Worm (Caenorhabditis elegans) whole organism, L1 larva: ENCODE results near the gene C30G4.4.

Source experiments
- C04F5.9 ChIP-seq: sonication (generic microtip); optimal IDR thresholded peaks from 2 replicates; lab custom pipeline; 2016; ENCODE audit warnings: missing genetic modification characterization, missing compliant biosample characterization
- C16A3.4 ChIP-seq: fragments of 150-350 bp; optimal IDR thresholded peaks from 2 replicates; lab custom pipeline; 2014; ENCODE audit warnings: missing biosample characterization, missing genetic modification characterization
- F16B12.6 ChIP-seq: fragments of 150-350 bp; optimal IDR thresholded peaks from 2 replicates; lab custom pipeline; 2014; ENCODE audit warnings: missing biosample characterization, missing genetic modification characterization
- Y116A8C.19 ChIP-seq: sonication (generic microtip); optimal IDR thresholded peaks from 2 replicates; lab custom pipeline; 2016; ENCODE audit warnings: missing compliant biosample characterization, missing genetic modification characterization, borderline replicate concordance
- alr-1 ChIP-seq: fragments of 200-800 bp; sonication (Bioruptor generic); optimal IDR thresholded peaks from 2 replicates; lab custom pipeline; 2018; ENCODE audit warnings: borderline replicate concordance, mild to moderate bottlenecking, missing genetic modification characterization, missing compliant biosample characterization
- blmp-1 ChIP-seq: fragments of 150-350 bp; optimal IDR thresholded peaks from 2 replicates; lab custom pipeline; 2014; ENCODE audit warnings: missing biosample characterization, missing genetic modification characterization
- ceh-8 ChIP-seq: fragments of 200-800 bp; sonication (Bioruptor generic); optimal IDR thresholded peaks from 2 replicates; lab custom pipeline; 2018; ENCODE audit warnings: mild to moderate bottlenecking, missing genetic modification characterization, moderate library complexity, missing compliant biosample characterization
- ceh-82 ChIP-seq, 3 experiments: fragments of 150-350 bp in 1 of 3; sonication (generic microtip) in 2 of 3; optimal IDR thresholded peaks; 2 replicates each; lab custom pipeline; 2014 to 2017; ENCODE audit warnings: missing biosample characterization in 3 of 3, missing genetic modification characterization in 3 of 3
- ceh-88 ChIP-seq: fragments of 200-800 bp; sonication (Bioruptor generic); IDR thresholded peaks from 2 replicates; pipeline ENCODE4 v1.3.6; 2022; ENCODE audit warnings: missing genetic modification characterization, missing compliant biosample characterization
- ces-1 ChIP-seq: fragments of 150-350 bp; optimal IDR thresholded peaks from 2 replicates; lab custom pipeline; 2014; ENCODE audit warnings: missing biosample characterization, missing genetic modification reagents, missing genetic modification characterization
- dsc-1 ChIP-seq: sonication (generic microtip); optimal IDR thresholded peaks from 2 replicates; lab custom pipeline; 2016; ENCODE audit warnings: mild to moderate bottlenecking, missing genetic modification characterization, missing compliant biosample characterization
- efl-1 ChIP-seq, 4 experiments: fragments of 150-350 bp; optimal IDR thresholded peaks in 3 of 4; peaks in 1 of 4; 1 replicate in 1 of 4; 2 replicates in 3 of 4; lab custom pipeline; 2014; ENCODE audit warnings: missing biosample characterization in 2 of 4, missing genetic modification characterization in 2 of 4, missing genetic modification reagents in 2 of 4
- efl-3 ChIP-seq: fragments of 200-800 bp; sonication (Bioruptor generic); optimal IDR thresholded peaks from 2 replicates; lab custom pipeline; 2018; ENCODE audit warnings: mild to moderate bottlenecking, missing genetic modification characterization, missing compliant biosample characterization
- egl-27 ChIP-seq, 2 experiments: fragments of 150-350 bp in 1 of 2; sonication (generic microtip); optimal IDR thresholded peaks; 3 replicates each; lab custom pipeline; 2017 to 2018; ENCODE audit warnings: missing biosample characterization in 2 of 2, missing genetic modification characterization in 2 of 2, missing genetic modification reagents in 2 of 2
- elt-2 ChIP-seq: sonication (generic microtip); optimal IDR thresholded peaks from 2 replicates; lab custom pipeline; 2016; ENCODE audit warnings: missing genetic modification characterization, mild to moderate bottlenecking, inconsistent platforms, missing compliant biosample characterization, missing genetic modification reagents
- elt-3 ChIP-seq, 6 experiments: fragments of 150-350 bp in 1 of 6; sonication (generic microtip); optimal IDR thresholded peaks; 2 replicates each; lab custom pipeline; 2017 to 2018; ENCODE audit warnings: missing biosample characterization in 6 of 6, missing genetic modification characterization in 6 of 6, inconsistent platforms in 1 of 6
- ets-5 ChIP-seq: fragments of 200-800 bp; sonication (Bioruptor generic); IDR thresholded peaks from 2 replicates; pipeline ENCODE4 v1.3.6; 2022; ENCODE audit warnings: missing genetic modification characterization, missing compliant biosample characterization
- fkh-10 ChIP-seq: sonication (generic microtip); optimal IDR thresholded peaks from 2 replicates; lab custom pipeline; 2017; ENCODE audit warnings: missing biosample characterization, missing genetic modification reagents, missing genetic modification characterization
- fkh-4 ChIP-seq: sonication (generic microtip); optimal IDR thresholded peaks from 2 replicates; lab custom pipeline; 2016; ENCODE audit warnings: missing compliant biosample characterization, missing genetic modification characterization, borderline replicate concordance
- fkh-8 ChIP-seq: sonication (generic microtip); optimal IDR thresholded peaks from 2 replicates; lab custom pipeline; 2016; ENCODE audit warnings: mild to moderate bottlenecking, missing genetic modification characterization, missing compliant biosample characterization
- fos-1 ChIP-seq: fragments of 150-350 bp; optimal IDR thresholded peaks from 2 replicates; lab custom pipeline; 2014; ENCODE audit warnings: missing biosample characterization, missing genetic modification characterization
- isw-1 ChIP-seq: fragments of 200-800 bp; sonication (Bioruptor generic); IDR thresholded peaks from 2 replicates; pipeline ENCODE4 v1.3.6; 2022; ENCODE audit warnings: missing genetic modification characterization, missing compliant biosample characterization
- lin-13 ChIP-seq: fragments of 150-350 bp; optimal IDR thresholded peaks from 2 replicates; lab custom pipeline; 2014; ENCODE audit warnings: missing biosample characterization, missing genetic modification reagents, missing genetic modification characterization
- lin-14 ChIP-seq: fragments of 200-800 bp; sonication (Bioruptor generic); optimal IDR thresholded peaks from 2 replicates; lab custom pipeline; 2018; ENCODE audit warnings: mild to moderate bottlenecking, missing genetic modification characterization, moderate library complexity, missing compliant biosample characterization
- lin-39 ChIP-seq: fragments of 150-350 bp; optimal IDR thresholded peaks from 2 replicates; lab custom pipeline; 2014; ENCODE audit warnings: missing biosample characterization, missing genetic modification reagents, missing genetic modification characterization
- lir-3 ChIP-seq: sonication (generic microtip); optimal IDR thresholded peaks from 2 replicates; lab custom pipeline; 2016; ENCODE audit warnings: mild to moderate bottlenecking, missing genetic modification characterization, moderate library complexity, missing compliant biosample characterization; ENCODE audit not compliant: poor library complexity
- mdl-1 ChIP-seq, 2 experiments: fragments of 150-350 bp; optimal IDR thresholded peaks; 2 replicates each; lab custom pipeline; 2014 to 2017; ENCODE audit warnings: missing biosample characterization in 2 of 2, missing genetic modification characterization in 2 of 2, inconsistent platforms in 1 of 2
- mep-1 ChIP-seq: fragments of 150-350 bp; optimal IDR thresholded peaks from 2 replicates; lab custom pipeline; 2014; ENCODE audit warnings: missing biosample characterization, missing genetic modification characterization
- nhr-12 ChIP-seq: sonication (generic microtip); optimal IDR thresholded peaks from 2 replicates; lab custom pipeline; 2017; ENCODE audit warnings: missing biosample characterization, missing genetic modification characterization
- nhr-19 ChIP-seq: fragments of 200-800 bp; sonication (Bioruptor generic); conservative IDR thresholded peaks from 2 replicates; pipeline ENCODE4 v1.3.6; 2022; ENCODE audit warnings: missing genetic modification characterization, missing compliant biosample characterization
- nhr-20 ChIP-seq: sonication (generic microtip); optimal IDR thresholded peaks from 2 replicates; lab custom pipeline; 2016; ENCODE audit warnings: mild to moderate bottlenecking, missing genetic modification characterization, missing compliant biosample characterization
- nhr-237 ChIP-seq: fragments of 150-350 bp; optimal IDR thresholded peaks from 2 replicates; lab custom pipeline; 2014; ENCODE audit warnings: missing biosample characterization, missing genetic modification characterization
- nhr-71 ChIP-seq: sonication (generic microtip); optimal IDR thresholded peaks from 2 replicates; lab custom pipeline; 2016; ENCODE audit warnings: mild to moderate bottlenecking, missing genetic modification characterization, moderate library complexity, missing compliant biosample characterization
- nhr-76 ChIP-seq: sonication (generic microtip); optimal IDR thresholded peaks from 2 replicates; lab custom pipeline; 2017; ENCODE audit warnings: missing biosample characterization, missing genetic modification characterization
- nhr-77 ChIP-seq: fragments of 150-350 bp; optimal IDR thresholded peaks from 2 replicates; lab custom pipeline; 2014; ENCODE audit warnings: missing biosample characterization, missing genetic modification characterization
- nhr-84 ChIP-seq: sonication (generic microtip); optimal IDR thresholded peaks from 2 replicates; lab custom pipeline; 2017; ENCODE audit warnings: missing biosample characterization, missing genetic modification characterization
- nhr-85 ChIP-seq: sonication (generic microtip); peaks from one replicate; lab custom pipeline; 2016; ENCODE audit warnings: missing genetic modification characterization, inconsistent platforms, missing compliant biosample characterization
- nhr-90 ChIP-seq: sonication (generic microtip); optimal IDR thresholded peaks from 2 replicates; lab custom pipeline; 2016; ENCODE audit warnings: mild to moderate bottlenecking, missing genetic modification characterization, missing compliant biosample characterization; ENCODE audit not compliant: poor library complexity
- pag-3 ChIP-seq: sonication (generic microtip); optimal IDR thresholded peaks from 2 replicates; lab custom pipeline; 2017; ENCODE audit warnings: missing genetic modification characterization, mild to moderate bottlenecking, missing compliant biosample characterization, antibody characterized with exemption, borderline replicate concordance; ENCODE audit not compliant: insufficient read depth
- pax-3 ChIP-seq: fragments of 200-800 bp; sonication (Bioruptor generic); optimal IDR thresholded peaks from 2 replicates; lab custom pipeline; 2018; ENCODE audit warnings: mild to moderate bottlenecking, missing genetic modification characterization, moderate library complexity, missing compliant biosample characterization
- rnt-1 ChIP-seq: sonication (generic microtip); optimal IDR thresholded peaks from 2 replicates; lab custom pipeline; 2016; ENCODE audit warnings: mild to moderate bottlenecking, missing genetic modification characterization, moderate library complexity, missing compliant biosample characterization
- skn-1 ChIP-seq: fragments of 150-350 bp; optimal IDR thresholded peaks from 2 replicates; lab custom pipeline; 2014; ENCODE audit warnings: missing biosample characterization, missing genetic modification characterization
- snpc-4 ChIP-seq: fragments of 150-350 bp; optimal IDR thresholded peaks from 2 replicates; lab custom pipeline; 2014; ENCODE audit warnings: missing biosample characterization, missing genetic modification characterization
- snu-23 ChIP-seq: sonication (generic microtip); optimal IDR thresholded peaks from 2 replicates; lab custom pipeline; 2016; ENCODE audit warnings: missing genetic modification characterization, missing compliant biosample characterization
- sox-4 ChIP-seq: sonication (generic microtip); optimal IDR thresholded peaks from 2 replicates; lab custom pipeline; 2016; ENCODE audit warnings: missing genetic modification characterization, missing compliant biosample characterization
- sup-37 ChIP-seq: fragments of 200-800 bp; sonication (Bioruptor generic); optimal IDR thresholded peaks from 2 replicates; lab custom pipeline; 2018; ENCODE audit warnings: mild to moderate bottlenecking, missing genetic modification characterization, missing compliant biosample characterization
- tlp-1 ChIP-seq: fragments of 150-350 bp; optimal IDR thresholded peaks from 2 replicates; lab custom pipeline; 2014; ENCODE audit warnings: missing biosample characterization, missing genetic modification characterization
- unc-30 ChIP-seq: sonication (generic microtip); optimal IDR thresholded peaks from 2 replicates; lab custom pipeline; 2017; ENCODE audit warnings: missing biosample characterization, missing genetic modification characterization
- unc-98 ChIP-seq: fragments of 200-800 bp; sonication (Bioruptor generic); IDR thresholded peaks from 2 replicates; pipeline ENCODE4 v1.3.6; 2022; ENCODE audit warnings: missing genetic modification characterization, missing compliant biosample characterization
- zip-4 ChIP-seq: fragments of 200-800 bp; sonication (Bioruptor generic); optimal IDR thresholded peaks from 2 replicates; lab custom pipeline; 2018; ENCODE audit warnings: mild to moderate bottlenecking, missing genetic modification characterization, moderate library complexity, missing compliant biosample characterization

C30G4.4 gene

DNA sequence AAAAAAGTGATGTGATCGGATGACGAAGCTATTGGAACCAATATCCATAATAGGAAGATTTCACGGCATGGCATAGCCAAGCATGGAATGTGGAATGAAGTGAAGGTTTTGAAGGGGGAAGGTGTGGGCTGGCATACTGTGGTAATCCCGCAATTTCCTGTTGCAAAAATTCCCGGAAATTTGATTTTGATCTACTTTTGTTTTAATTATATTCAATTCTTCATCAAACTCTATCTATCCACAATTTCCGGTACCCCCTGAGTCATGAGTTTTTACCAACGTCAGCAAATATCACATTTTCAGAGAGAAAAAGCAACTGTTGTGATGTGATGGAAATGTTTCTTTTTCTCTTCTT lies 16.5 kb downstream of the C30G4.4 start, which contains the start of gene gcy-11 (continued):
- TF ChIP-seq unc-30 (no peak), efl-3 (GFP tag; lab: Kevin White, UChicago) (no peak), rnt-1 (tag; lab: Kevin White, UChicago) (peak; percentile 37), dsc-1 (tag; lab: Kevin White, UChicago) (no peak), nhr-84 (tag; lab: Kevin White, UChicago) (no peak), skn-1 (tag; lab: Kevin White, UChicago) (no peak), blmp-1 (no peak), pax-3 (no peak), fkh-4 (no peak), C16A3.4 (tag; lab: Kevin White, UChicago) (no peak), F16B12.6 (tag; lab: Kevin White, UChicago) (no peak), mdl-1 (tag; optimal IDR thresholded peaks at IDR 0.05; lab: Kevin White, UChicago) (no peak), ceh-88 (GFP tag; lab: Robert Waterston, UW) (no peak), nhr-71 (peak; percentile 60), unc-98 (GFP tag; lab: Robert Waterston, UW) (no peak), Y116A8C.19 (tag; lab: Kevin White, UChicago) (no peak), nhr-19 (GFP tag; lab: Robert Waterston, UW) (no peak), nhr-12 (no peak), C04F5.9 (tag; lab: Kevin White, UChicago) (no peak)

ce11 chrX:17054121-17054520 lies 17.9 kb downstream of the C30G4.4 start:
- TF ChIP-seq skn-1 (tag; lab: Kevin White, UChicago) (no peak), fkh-4 (no peak), nhr-90 (tag; lab: Kevin White, UChicago) (peak; percentile 43), alr-1 (tag; lab: Kevin White, UChicago) (no peak), nhr-20 (tag; lab: Kevin White, UChicago) (peak; percentile 46), efl-1 (optimal IDR thresholded peaks at IDR 0.05; lab: Kevin White, UChicago) (no peak), efl-1 (GFP tag; optimal IDR thresholded peaks at IDR 0.05 in 1 of 2; lab: Kevin White, UChicago) (no peak), ceh-8 (no peak), fos-1 (no peak), pag-3 (no peak), ceh-88 (GFP tag; lab: Robert Waterston, UW) (no peak), F16B12.6 (tag; lab: Kevin White, UChicago) (no peak), snpc-4 (no peak), pax-3 (no peak), lin-13 (peak; percentile 30), tlp-1 (tag; lab: Kevin White, UChicago) (no peak), fkh-8 (tag; lab: Kevin White, UChicago) (no peak), nhr-237 (tag; lab: Kevin White, UChicago) (no peak), elt-2 (tag; lab: Kevin White, UChicago) (no peak), blmp-1 (peak; percentile 88), mep-1 (tag; lab: Kevin White, UChicago) (no peak), zip-4 (GFP tag; lab: Kevin White, UChicago) (no peak), lin-14 (GFP tag; lab: Kevin White, UChicago) (peak; percentile 50), fkh-10 (GFP tag; lab: Kevin White, UChicago) (no peak), dsc-1 (tag; lab: Kevin White, UChicago) (no peak), elt-3 (tag; optimal IDR thresholded peaks at IDR 0.05; lab: Kevin White, UChicago) (peak in 2 of 6 experiments; percentile 22 to 64), nhr-76 (tag; lab: Kevin White, UChicago) (no peak), ets-5 (GFP tag; lab: Robert Waterston, UW) (no peak), unc-30 (no peak), mdl-1 (tag; optimal IDR thresholded peaks at IDR 0.05; lab: Kevin White, UChicago) (peak in 1 of 2 experiments; percentile 21), lir-3 (tag; lab: Kevin White, UChicago) (no peak), snu-23 (peak; percentile 18), egl-27 (tag; optimal IDR thresholded peaks at IDR 0.05; lab: Kevin White, UChicago) (no peak), nhr-85 (tag; lab: Kevin White, UChicago) (peak; percentile 68), lin-39 (tag; lab: Kevin White, UChicago) (no peak), ceh-82 (tag; optimal IDR thresholded peaks at IDR 0.05; lab: Kevin White, UChicago) (no peak), isw-1 (GFP tag; lab: Robert Waterston, UW) (no peak), sox-4 (tag; lab: Kevin White, UChicago) (no peak), ces-1 (no peak), sup-37 (GFP tag; lab: Kevin White, UChicago) (no peak), nhr-77 (no peak)
